Worm (Caenorhabditis elegans) whole organism, young adult: ENCODE measurements around the gene C36H8.1.

Source experiments
- B0035.1 ChIP-seq: sonication (generic microtip); optimal IDR thresholded peaks from 2 replicates; lab custom pipeline; 2016; ENCODE audit warnings: missing genetic modification characterization, mild to moderate bottlenecking, missing compliant biosample characterization, missing genotype, missing genetic modification reagents
- C17E4.6 ChIP-seq: fragments of 200-800 bp; sonication (Bioruptor generic); IDR thresholded peaks from 2 replicates; pipeline ENCODE4 v1.3.6; 2022; ENCODE audit warnings: missing genetic modification reagents, missing genetic modification characterization, missing compliant biosample characterization
- D2030.7 ChIP-seq: fragments of 200-800 bp; sonication (Bioruptor generic); IDR thresholded peaks from 2 replicates; pipeline ENCODE4 v1.3.6; 2022; ENCODE audit warnings: missing genetic modification reagents, missing genetic modification characterization, missing compliant biosample characterization
- F52B5.7 ChIP-seq: sonication (generic microtip); optimal IDR thresholded peaks from 2 replicates; lab custom pipeline; 2016; ENCODE audit warnings: mild to moderate bottlenecking, missing genetic modification characterization, missing compliant biosample characterization
- F57C9.4 ChIP-seq: sonication (generic microtip); optimal IDR thresholded peaks from 2 replicates; lab custom pipeline; 2017; ENCODE audit warnings: mild to moderate bottlenecking, missing genetic modification characterization, missing compliant biosample characterization
- K12H6.12 ChIP-seq: fragments of 200-800 bp; sonication (Bioruptor generic); optimal IDR thresholded peaks from 2 replicates; lab custom pipeline; 2018; ENCODE audit warnings: mild to moderate bottlenecking, missing genetic modification characterization, missing compliant biosample characterization
- T26A5.8 ChIP-seq: sonication (generic microtip); optimal IDR thresholded peaks from 2 replicates; lab custom pipeline; 2016; ENCODE audit warnings: missing genetic modification characterization, missing compliant biosample characterization
- Y67H2A.10 ChIP-seq: fragments of 200-800 bp; sonication (Bioruptor generic); conservative IDR thresholded peaks from 2 replicates; pipeline ENCODE4 v1.3.6; 2022; ENCODE audit warnings: missing genetic modification reagents, missing genetic modification characterization, missing compliant biosample characterization
- akir-1 ChIP-seq: fragments of 200-800 bp; sonication (Bioruptor generic); optimal IDR thresholded peaks from 2 replicates; lab custom pipeline; 2018; ENCODE audit warnings: mild to moderate bottlenecking, missing genetic modification characterization, moderate library complexity, missing compliant biosample characterization
- aptf-2 ChIP-seq: fragments of 200-800 bp; sonication (Bioruptor generic); conservative IDR thresholded peaks from 2 replicates; pipeline ENCODE4 v1.3.6; 2022; ENCODE audit warnings: missing genetic modification reagents, missing genetic modification characterization, missing compliant biosample characterization
- athp-1 ChIP-seq: sonication (generic microtip); optimal IDR thresholded peaks from 2 replicates; lab custom pipeline; 2017; ENCODE audit warnings: mild to moderate bottlenecking, missing genetic modification characterization, missing compliant biosample characterization
- attf-3 ChIP-seq: fragments of 200-800 bp; sonication (Bioruptor generic); conservative IDR thresholded peaks from 2 replicates; pipeline ENCODE4 v1.3.6; 2022; ENCODE audit warnings: missing genetic modification reagents, missing genetic modification characterization, missing compliant biosample characterization
- bed-2 ChIP-seq: fragments of 200-800 bp; sonication (Bioruptor generic); IDR thresholded peaks from 2 replicates; pipeline ENCODE4 v1.3.6; 2022; ENCODE audit warnings: missing genetic modification reagents, missing genetic modification characterization, missing compliant biosample characterization
- ceh-27 ChIP-seq: fragments of 200-800 bp; sonication (Bioruptor generic); optimal IDR thresholded peaks from 2 replicates; lab custom pipeline; 2018; ENCODE audit warnings: mild to moderate bottlenecking, missing genetic modification characterization, moderate library complexity, missing compliant biosample characterization
- ceh-40 ChIP-seq: fragments of 200-800 bp; sonication (Bioruptor generic); IDR thresholded peaks from 2 replicates; pipeline ENCODE4 v1.3.6; 2022; ENCODE audit warnings: missing genetic modification characterization, missing compliant biosample characterization
- dox-1 ChIP-seq: fragments of 200-800 bp; sonication (Bioruptor generic); IDR thresholded peaks from 2 replicates; pipeline ENCODE4 v1.3.6; 2022; ENCODE audit warnings: missing genetic modification reagents, missing genetic modification characterization, missing compliant biosample characterization
- efl-1 ChIP-seq: fragments of 150-350 bp; optimal IDR thresholded peaks from 2 replicates; lab custom pipeline; 2014; ENCODE audit warnings: missing biosample characterization, missing genetic modification reagents, missing genetic modification characterization
- egrh-3 ChIP-seq: fragments of 200-800 bp; sonication (Bioruptor generic); IDR thresholded peaks from 2 replicates; pipeline ENCODE4 v1.3.6; 2022; ENCODE audit warnings: missing genetic modification reagents, missing genetic modification characterization, missing compliant biosample characterization
- ets-4 ChIP-seq: fragments of 200-800 bp; sonication (Bioruptor generic); optimal IDR thresholded peaks from 2 replicates; lab custom pipeline; 2018; ENCODE audit warnings: mild to moderate bottlenecking, missing genetic modification characterization, missing compliant biosample characterization
- hlh-12 ChIP-seq: sonication (generic microtip); optimal IDR thresholded peaks from 2 replicates; lab custom pipeline; 2016; ENCODE audit warnings: missing genetic modification characterization, missing compliant biosample characterization
- hlh-26 ChIP-seq: fragments of 200-800 bp; sonication (Bioruptor generic); conservative IDR thresholded peaks from 2 replicates; pipeline ENCODE4 v1.3.6; 2022; ENCODE audit warnings: missing genetic modification reagents, missing genetic modification characterization, missing compliant biosample characterization
- hmg-1.2 ChIP-seq: fragments of 200-800 bp; sonication (Bioruptor generic); IDR thresholded peaks from 2 replicates; pipeline ENCODE4 v1.3.6; 2022; ENCODE audit warnings: missing genetic modification reagents, missing genetic modification characterization, missing compliant biosample characterization
- let-526 ChIP-seq: fragments of 200-800 bp; sonication (Bioruptor generic); IDR thresholded peaks from 2 replicates; pipeline ENCODE4 v1.3.6; 2022; ENCODE audit warnings: missing genetic modification reagents, missing genetic modification characterization, missing compliant biosample characterization
- lin-35 ChIP-seq, 3 experiments: fragments of 150-350 bp in 2 of 3; sonication (generic microtip) in 1 of 3; optimal IDR thresholded peaks; 2 replicates each; lab custom pipeline; 2014 to 2018; ENCODE audit warnings: missing biosample characterization in 3 of 3, missing genetic modification characterization in 3 of 3, missing genetic modification reagents in 3 of 3
- lin-40 ChIP-seq: sonication (generic microtip); optimal IDR thresholded peaks from 2 replicates; lab custom pipeline; 2016; ENCODE audit warnings: missing genetic modification characterization, mild to moderate bottlenecking, missing compliant biosample characterization, missing genotype, missing genetic modification reagents
- lsy-27 ChIP-seq: sonication (generic microtip); optimal IDR thresholded peaks from 2 replicates; lab custom pipeline; 2017; ENCODE audit warnings: missing genetic modification characterization, mild to moderate bottlenecking, missing compliant biosample characterization, antibody characterized with exemption, missing genotype, borderline replicate concordance; ENCODE audit not compliant: insufficient read depth
- madf-8 ChIP-seq: fragments of 200-800 bp; sonication (Bioruptor generic); conservative IDR thresholded peaks from 2 replicates; pipeline ENCODE4 v1.3.6; 2022; ENCODE audit warnings: missing genetic modification reagents, missing genetic modification characterization, missing compliant biosample characterization
- nfya-1 ChIP-seq: sonication (generic microtip); optimal IDR thresholded peaks from 2 replicates; lab custom pipeline; 2017; ENCODE audit warnings: antibody characterized with exemption, missing compliant biosample characterization, missing genetic modification characterization, borderline replicate concordance; ENCODE audit not compliant: insufficient read depth
- nfya-2 ChIP-seq: fragments of 200-800 bp; sonication (Bioruptor generic); IDR thresholded peaks from 2 replicates; pipeline ENCODE4 v1.3.6; 2022; ENCODE audit warnings: missing genetic modification reagents, missing genetic modification characterization, missing compliant biosample characterization
- nfyb-1 ChIP-seq: fragments of 200-800 bp; sonication (Bioruptor generic); IDR thresholded peaks from 2 replicates; pipeline ENCODE4 v1.3.6; 2022; ENCODE audit warnings: missing genetic modification reagents, missing genetic modification characterization, missing compliant biosample characterization
- nhr-179 ChIP-seq: sonication (generic microtip); optimal IDR thresholded peaks from 2 replicates; lab custom pipeline; 2016; ENCODE audit warnings: mild to moderate bottlenecking, missing genetic modification characterization, missing compliant biosample characterization
- nhr-27 ChIP-seq: fragments of 200-800 bp; sonication (Bioruptor generic); optimal IDR thresholded peaks from 2 replicates; lab custom pipeline; 2018; ENCODE audit warnings: mild to moderate bottlenecking, missing genetic modification characterization, moderate library complexity, missing compliant biosample characterization
- pha-4 ChIP-seq: fragments of 150-350 bp; sonication (generic microtip); optimal IDR thresholded peaks from 2 replicates; lab custom pipeline; 2014; ENCODE audit warnings: missing biosample characterization, missing genetic modification reagents, missing genetic modification characterization
- rcor-1 ChIP-seq: fragments of 200-800 bp; sonication (Bioruptor generic); IDR thresholded peaks from 2 replicates; pipeline ENCODE4 v1.3.6; 2022; ENCODE audit warnings: missing genetic modification reagents, missing genetic modification characterization, missing compliant biosample characterization
- snpc-4 ChIP-seq, 5 experiments: fragments of 150-350 bp in 1 of 5; sonication (generic microtip) in 4 of 5; optimal IDR thresholded peaks; 2 replicates each; lab custom pipeline; 2014 to 2018; ENCODE audit warnings: missing genetic modification characterization in 5 of 5, missing biosample characterization in 3 of 5, antibody characterized with exemption in 2 of 5, mild to moderate bottlenecking in 2 of 5, missing compliant biosample characterization in 2 of 5, missing genotype in 2 of 5, moderate library complexity in 2 of 5, missing genetic modification reagents in 1 of 5
- somi-1 ChIP-seq: fragments of 200-800 bp; sonication (Bioruptor generic); optimal IDR thresholded peaks from 2 replicates; lab custom pipeline; 2018; ENCODE audit warnings: mild to moderate bottlenecking, missing genetic modification characterization, missing compliant biosample characterization
- zfh-2 ChIP-seq: fragments of 200-800 bp; sonication (Bioruptor generic); conservative IDR thresholded peaks from 2 replicates; pipeline ENCODE4 v1.3.6; 2022; ENCODE audit warnings: missing genetic modification reagents, missing genetic modification characterization, missing compliant biosample characterization
- ztf-22 ChIP-seq: fragments of 200-800 bp; sonication (Bioruptor generic); optimal IDR thresholded peaks from 2 replicates; lab custom pipeline; 2018; ENCODE audit warnings: mild to moderate bottlenecking, missing genetic modification characterization, moderate library complexity, missing compliant biosample characterization
- ztf-25 ChIP-seq: fragments of 200-800 bp; sonication (Bioruptor generic); IDR thresholded peaks from 2 replicates; pipeline ENCODE4 v1.3.6; 2022; ENCODE audit warnings: missing genetic modification reagents, missing genetic modification characterization, missing compliant biosample characterization
- ztf-28 ChIP-seq: fragments of 200-800 bp; sonication (Bioruptor generic); IDR thresholded peaks from 2 replicates; pipeline ENCODE4 v1.3.6; 2022; ENCODE audit warnings: missing genetic modification reagents, missing genetic modification characterization, missing compliant biosample characterization
- ztf-6 ChIP-seq: fragments of 200-800 bp; sonication (Bioruptor generic); IDR thresholded peaks from 2 replicates; pipeline ENCODE4 v1.3.6; 2022; ENCODE audit warnings: missing genetic modification reagents, missing genetic modification characterization, missing compliant biosample characterization

Gene C36H8.1

DNA sequence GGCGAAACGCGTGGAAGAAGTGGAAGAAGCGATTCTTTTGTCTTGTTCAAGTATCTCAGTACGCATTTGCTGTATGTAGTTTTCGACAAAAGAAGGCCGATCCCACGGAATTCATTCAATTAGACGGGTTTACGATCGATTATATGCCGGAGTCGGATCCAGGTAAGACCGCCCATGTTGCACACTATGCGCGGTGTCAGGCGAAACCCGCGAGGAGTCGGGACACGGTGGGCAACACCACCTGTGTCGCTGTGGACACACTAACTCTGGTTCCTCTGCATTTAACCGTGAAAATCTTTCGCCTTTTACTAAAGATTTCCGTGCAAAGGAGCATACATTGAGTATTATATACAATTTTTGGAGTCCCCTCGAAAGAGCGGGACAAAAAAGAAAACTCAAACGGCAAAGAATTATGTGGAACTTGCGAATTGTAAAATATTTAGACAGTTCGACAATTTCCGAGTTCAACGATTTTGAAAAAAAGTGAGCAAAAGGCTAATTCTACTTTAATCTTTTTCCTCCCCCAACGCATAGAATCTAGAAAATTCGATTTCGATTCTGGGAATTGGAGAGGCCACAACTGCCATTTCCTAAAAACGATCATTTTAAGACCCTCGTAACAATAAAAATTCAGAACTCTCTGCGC lies 37.3 kb upstream of the C36H8.1 start (continued):
- peak; percentile 11 for TF ChIP-seq efl-1
- TF ChIP-seq D2030.7 (GFP tag; lab: Robert Waterston, UW), result peak; percentile 94
- TF ChIP-seq pha-4 (tag; lab: Kevin White, UChicago), result no peak
- TF ChIP-seq ceh-27 (GFP tag; lab: Kevin White, UChicago), result no peak
- no peak for TF ChIP-seq F52B5.7 (tag; lab: Kevin White, UChicago)
- TF ChIP-seq madf-8 (GFP tag; lab: Robert Waterston, UW), result peak; percentile 40
- no peak for TF ChIP-seq nhr-27
- TF ChIP-seq snpc-4 (GFP tag; optimal IDR thresholded peaks at IDR 0.05; lab: Kevin White, UChicago), result peak; percentile 91
- peak; percentile 91 to 98 (median 94) for TF ChIP-seq snpc-4 (tag; optimal IDR thresholded peaks at IDR 0.05; lab: Kevin White, UChicago)

DNA sequence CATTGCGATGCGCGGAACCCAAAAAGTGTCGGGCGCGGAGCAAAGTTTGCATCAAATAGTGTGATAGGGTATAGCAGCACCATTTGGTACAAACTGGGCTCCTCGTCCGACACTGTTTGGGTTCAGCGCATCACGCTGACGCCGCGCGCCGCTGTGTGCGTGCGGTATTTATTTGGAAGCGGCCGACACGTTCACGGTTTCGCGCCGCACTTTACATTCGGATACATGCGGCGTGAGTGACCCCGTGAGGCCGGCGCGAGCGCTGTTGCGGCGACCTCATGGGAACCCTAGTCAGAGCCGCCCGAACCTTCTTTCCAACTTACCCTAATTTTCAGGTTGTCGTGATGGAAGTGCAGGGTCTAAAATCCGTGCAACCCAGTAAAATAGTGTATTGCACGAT lies 36.4 kb upstream of the C36H8.1 start:
- no peak for TF ChIP-seq Y67H2A.10 (GFP tag; lab: Robert Waterston, UW)
- no peak for TF ChIP-seq T26A5.8
- no peak for TF ChIP-seq let-526 (GFP tag; lab: Robert Waterston, UW)
- peak; percentile 39; the same call in 1 of the 2 replicates for TF ChIP-seq egrh-3
- TF ChIP-seq hlh-26 (GFP tag; lab: Robert Waterston, UW), result no peak
- TF ChIP-seq bed-2 (GFP tag; lab: Robert Waterston, UW), result no peak
- peak; percentile 89 for TF ChIP-seq zfh-2 (GFP tag; lab: Robert Waterston, UW)
- TF ChIP-seq snpc-4 (GFP tag; optimal IDR thresholded peaks at IDR 0.05; lab: Kevin White, UChicago), result no peak
- peak in 1 of 4 experiments; percentile 46 for TF ChIP-seq snpc-4 (tag; optimal IDR thresholded peaks at IDR 0.05; lab: Kevin White, UChicago)
- no peak for TF ChIP-seq athp-1
- TF ChIP-seq, all 124 proteins: peak for 3

DNA sequence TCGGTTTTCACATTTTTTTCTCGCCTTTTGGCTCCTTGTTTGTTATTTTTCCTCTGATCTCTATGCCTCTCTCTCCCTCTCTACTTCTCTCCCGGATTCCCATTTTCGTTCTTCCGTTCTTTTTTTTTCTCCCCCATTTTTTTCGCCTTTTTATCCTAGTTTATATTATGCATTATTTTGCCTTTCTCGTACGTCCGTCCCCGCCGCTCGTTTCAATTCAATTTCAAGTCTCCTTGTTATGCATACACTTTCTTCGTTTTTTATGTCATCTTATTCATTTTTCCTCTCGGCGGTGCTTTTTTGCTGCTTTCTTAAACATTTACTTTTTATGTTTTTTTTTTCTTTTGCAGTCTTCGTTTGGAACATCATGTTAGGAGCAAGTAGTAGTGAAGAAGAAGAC lies 28.9 kb upstream of the C36H8.1 start, which contains the start of gene unc-31:
TSS of gene unc-31 (plus strand) at position 349 of the 400 bp plus-strand sequence.
- TF ChIP-seq athp-1 (no peak), let-526 (GFP tag; lab: Robert Waterston, UW) (no peak), B0035.1 (tag; lab: Kevin White, UChicago) (no peak), nfyb-1 (GFP tag; lab: Robert Waterston, UW) (no peak), K12H6.12 (tag; lab: Kevin White, UChicago) (no peak), nfya-1 (tag; lab: Kevin White, UChicago) (no peak)

DNA sequence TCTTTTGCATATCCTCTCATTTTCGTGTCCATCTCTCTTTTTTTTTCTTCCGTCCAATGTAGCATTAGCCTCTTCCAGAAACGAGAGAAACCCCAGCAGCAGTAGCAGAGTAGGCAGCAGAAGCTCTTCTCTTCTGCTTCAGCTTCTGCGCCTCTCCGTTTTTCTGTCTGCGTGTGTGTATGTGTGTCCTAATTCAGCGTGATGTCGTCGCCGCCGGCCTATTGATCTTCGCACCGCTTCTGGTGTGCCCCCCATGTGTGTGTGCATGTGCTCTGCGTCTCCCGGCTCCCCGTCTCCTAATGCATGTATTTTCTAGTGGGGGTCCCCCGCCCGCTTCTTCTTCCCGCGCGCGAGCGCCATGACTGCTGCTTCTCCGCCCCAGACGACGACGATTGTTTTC lies 26.8 kb upstream of the C36H8.1 start:
- no peak for TF ChIP-seq ztf-28 (GFP tag; lab: Robert Waterston, UW)
- peak; percentile 97 for TF ChIP-seq zfh-2 (GFP tag; lab: Robert Waterston, UW)
- TF ChIP-seq aptf-2 (GFP tag; lab: Robert Waterston, UW), result no peak
- TF ChIP-seq ztf-22, result no peak
- TF ChIP-seq hlh-12 (tag; lab: Kevin White, UChicago), result no peak
- TF ChIP-seq lin-40 (tag; lab: Kevin White, UChicago), result peak; percentile 35
- TF ChIP-seq ceh-40, result no peak
- TF ChIP-seq F57C9.4 (tag; lab: Kevin White, UChicago), result no peak
- TF ChIP-seq lin-35 (GFP tag; optimal IDR thresholded peaks at IDR 0.05; lab: Kevin White, UChicago), result peak in 1 of 3 experiments; percentile 41
- 0 out of 2 replicates have a peak, but pooled peaks have one; percentile 26 for TF ChIP-seq hmg-1.2 (GFP tag; lab: Robert Waterston, UW)
- TF ChIP-seq ztf-6 (GFP tag; lab: Robert Waterston, UW), result peak; percentile 26; the same call in 1 of the 2 replicates
- no peak for TF ChIP-seq dox-1
- 0 out of 2 replicates have a peak, but pooled peaks have one; percentile 4 for TF ChIP-seq nfya-2 (GFP tag; lab: Robert Waterston, UW)
- 0 out of 2 replicates have a peak, but pooled peaks have one; percentile 49 for TF ChIP-seq attf-3 (GFP tag; lab: Robert Waterston, UW)
- TF ChIP-seq akir-1 (GFP tag; lab: Kevin White, UChicago), result no peak
- TF ChIP-seq ceh-27 (GFP tag; lab: Kevin White, UChicago), result peak; percentile 51
- no peak for TF ChIP-seq ets-4 (GFP tag; lab: Kevin White, UChicago)
- peak; percentile 3 for TF ChIP-seq somi-1 (GFP tag; lab: Kevin White, UChicago)
- TF ChIP-seq egrh-3, result peak; percentile 76
- TF ChIP-seq nhr-179, result no peak
- TF ChIP-seq rcor-1 (GFP tag; lab: Robert Waterston, UW), result no peak
- no peak for TF ChIP-seq lsy-27 (tag; lab: Kevin White, UChicago)
- TF ChIP-seq C17E4.6 (GFP tag; lab: Robert Waterston, UW), result no peak
- no peak for TF ChIP-seq ztf-25 (GFP tag; lab: Robert Waterston, UW)
- TF ChIP-seq K12H6.12 (tag; lab: Kevin White, UChicago), result peak; percentile 73
